Fruit fly (Drosophila melanogaster) whole organism, embryonic: Measurements from ENCODE around the gene CG7519.

Experiments used
- Ada2b ChIP-seq: fragments of 200-800 bp; sonication (Bioruptor generic); IDR thresholded peaks from 2 replicates; pipeline ENCODE4 v1.3.6; 2022; ENCODE audit warnings: missing biosample characterization, missing genetic modification characterization
- CG10959 ChIP-seq: fragments of 200-800 bp; sonication (Bioruptor generic); IDR thresholded peaks from 2 replicates; pipeline ENCODE4 v1.3.6; 2022; ENCODE audit warnings: missing biosample characterization, missing genetic modification characterization
- CG10979 ChIP-seq: fragments of 200-800 bp; sonication (Bioruptor generic); optimal IDR thresholded peaks from 2 replicates; lab custom pipeline; 2018; ENCODE audit warnings: missing biosample characterization, mild to moderate bottlenecking, missing genetic modification characterization, moderate library complexity
- CG12942 ChIP-seq: fragments of 200-800 bp; sonication (Bioruptor generic); optimal IDR thresholded peaks from 3 replicates; lab custom pipeline; 2016; ENCODE audit warnings: missing biosample characterization, missing genetic modification characterization
- CG15073 ChIP-seq: fragments of 200-800 bp; sonication (Bioruptor generic); optimal IDR thresholded peaks from 2 replicates; lab custom pipeline; 2016; ENCODE audit warnings: missing biosample characterization, missing genetic modification characterization
- CG1603 ChIP-seq: fragments of 200-800 bp; sonication (Bioruptor generic); optimal IDR thresholded peaks from 2 replicates; lab custom pipeline; 2019; ENCODE audit warnings: missing biosample characterization, mild to moderate bottlenecking, missing genetic modification characterization, moderate library complexity
- CG17359 ChIP-seq: fragments of 200-800 bp; sonication (Bioruptor generic); optimal IDR thresholded peaks from 3 replicates; lab custom pipeline; 2018; ENCODE audit warnings: missing biosample characterization, mild to moderate bottlenecking, missing genetic modification characterization, moderate library complexity
- CG17361 ChIP-seq: fragments of 200-800 bp; sonication (Bioruptor generic); IDR thresholded peaks from 3 replicates; pipeline ENCODE4 v1.3.6; 2022; ENCODE audit warnings: missing biosample characterization, missing genetic modification characterization
- CG18262 ChIP-seq: fragments of 200-800 bp; optimal IDR thresholded peaks from 3 replicates; lab custom pipeline; 2019; ENCODE audit warnings: missing biosample characterization, mild to moderate bottlenecking, missing genetic modification characterization, moderate library complexity
- CG2120 ChIP-seq: fragments of 200-800 bp; sonication (Bioruptor generic); optimal IDR thresholded peaks from 3 replicates; lab custom pipeline; 2016; ENCODE audit warnings: missing biosample characterization, missing genetic modification characterization
- CG2129 ChIP-seq: fragments of 200-800 bp; sonication (Bioruptor generic); IDR thresholded peaks from 2 replicates; pipeline ENCODE4 v1.3.6; 2022; ENCODE audit warnings: missing biosample characterization, missing genetic modification characterization; ENCODE audit not compliant: partially characterized antibody
- CG2199 ChIP-seq: fragments of 200-800 bp; sonication (Bioruptor generic); IDR thresholded peaks from 3 replicates; pipeline ENCODE4 v1.3.6; 2022; ENCODE audit warnings: missing biosample characterization, missing genetic modification characterization
- CG2712 ChIP-seq: fragments of 200-800 bp; optimal IDR thresholded peaks from 3 replicates; lab custom pipeline; 2019; ENCODE audit warnings: missing biosample characterization, mild to moderate bottlenecking, missing genetic modification characterization, moderate library complexity
- CG32767 ChIP-seq: fragments of 200-800 bp; sonication (Bioruptor generic); IDR thresholded peaks from 2 replicates; pipeline ENCODE4 v1.3.6; 2022; ENCODE audit warnings: missing biosample characterization, missing genetic modification characterization
- CG4424 ChIP-seq: fragments of 200-800 bp; sonication (Bioruptor generic); optimal IDR thresholded peaks from 3 replicates; lab custom pipeline; 2016; ENCODE audit warnings: missing biosample characterization, missing genetic modification characterization
- CG5953 ChIP-seq: fragments of 200-800 bp; sonication (Bioruptor generic); IDR thresholded peaks from 2 replicates; pipeline ENCODE4 v1.3.6; 2022; ENCODE audit warnings: missing biosample characterization, missing genetic modification characterization
- CG6791 ChIP-seq: fragments of 200-800 bp; sonication (Bioruptor generic); IDR thresholded peaks from 3 replicates; pipeline ENCODE4 v1.3.6; 2022; ENCODE audit warnings: missing biosample characterization, missing genetic modification characterization; ENCODE audit not compliant: partially characterized antibody
- CG7928 ChIP-seq: fragments of 200-800 bp; sonication (Bioruptor generic); optimal IDR thresholded peaks from 2 replicates; lab custom pipeline; 2017; ENCODE audit warnings: missing biosample characterization, mild to moderate bottlenecking, missing genetic modification characterization
- D19A ChIP-seq: fragments of 200-800 bp; optimal IDR thresholded peaks from 3 replicates; lab custom pipeline; 2019; ENCODE audit warnings: missing biosample characterization, mild to moderate bottlenecking, missing genetic modification characterization, moderate library complexity
- Dfd ChIP-seq, 2 experiments: fragments of >200 bp; optimal IDR thresholded peaks; 2 replicates each; lab custom pipeline; 2017; ENCODE audit warnings: missing biosample characterization in 2 of 2, missing genetic modification characterization in 2 of 2
- Drgx ChIP-seq: fragments of 200-800 bp; sonication (Bioruptor generic); IDR thresholded peaks from 2 replicates; pipeline ENCODE4 v1.3.6; 2022; ENCODE audit warnings: missing biosample characterization, missing genetic modification characterization
- E2f1 ChIP-seq: fragments of 200-800 bp; sonication (Bioruptor generic); IDR thresholded peaks from 2 replicates; pipeline ENCODE4 v1.3.6; 2022; ENCODE audit warnings: missing biosample characterization, missing genetic modification characterization
- Ets65A ChIP-seq: fragments of 200-800 bp; sonication (Bioruptor generic); peaks from one replicate; lab custom pipeline; 2016; ENCODE audit warnings: missing biosample characterization, missing genetic modification characterization
- H2.0 ChIP-seq: fragments of 200-800 bp; sonication (Bioruptor generic); IDR thresholded peaks from 2 replicates; pipeline ENCODE4 v1.3.6; 2022; ENCODE audit warnings: missing biosample characterization, missing genetic modification characterization
- Hand ChIP-seq: fragments of 200-800 bp; sonication (Bioruptor generic); optimal IDR thresholded peaks from 2 replicates; lab custom pipeline; 2017; ENCODE audit warnings: mild to moderate bottlenecking, missing biosample characterization, missing genetic modification reagents, missing genetic modification characterization
- Med ChIP-seq: fragments of 200-800 bp; sonication (Bioruptor generic); peaks from one replicate; lab custom pipeline; 2016; ENCODE audit warnings: missing biosample characterization, missing genetic modification characterization, mild to moderate bottlenecking, inconsistent platforms, moderate library complexity
- Pdp1 ChIP-seq, 2 experiments: fragments of 200-800 bp; sonication (Bioruptor generic); optimal IDR thresholded peaks; 3 replicates each; lab custom pipeline; 2016; ENCODE audit warnings: missing biosample characterization in 2 of 2, missing genetic modification characterization in 2 of 2, mild to moderate bottlenecking in 1 of 2, moderate library complexity in 1 of 2
- Ravus ChIP-seq: fragments of 200-800 bp; sonication (Bioruptor generic); IDR thresholded peaks from 2 replicates; pipeline ENCODE4 v1.3.6; 2022; ENCODE audit warnings: missing biosample characterization, missing genetic modification characterization
- Six4 ChIP-seq: fragments of 200-800 bp; sonication (Bioruptor generic); optimal IDR thresholded peaks from 2 replicates; lab custom pipeline; 2016; ENCODE audit warnings: missing biosample characterization, missing genetic modification characterization
- Xrp1 ChIP-seq: fragments of 200-800 bp; sonication (Bioruptor generic); IDR thresholded peaks from 2 replicates; pipeline ENCODE4 v1.3.6; 2022; ENCODE audit warnings: missing biosample characterization, missing genetic modification characterization
- bab2 ChIP-seq: fragments of 200-800 bp; sonication (Bioruptor generic); optimal IDR thresholded peaks from 2 replicates; lab custom pipeline; 2016; ENCODE audit warnings: missing biosample characterization, missing genetic modification characterization
- bcd ChIP-seq: fragments of 200-800 bp; sonication (Bioruptor generic); optimal IDR thresholded peaks from 2 replicates; lab custom pipeline; 2017; ENCODE audit warnings: missing biosample characterization, mild to moderate bottlenecking, missing genetic modification characterization
- gro ChIP-seq: fragments of 200-800 bp; sonication (Bioruptor generic); optimal IDR thresholded peaks from 2 replicates; lab custom pipeline; 2016; ENCODE audit warnings: missing biosample characterization, missing genetic modification characterization
- hbn ChIP-seq: fragments of 200-800 bp; sonication (Bioruptor generic); IDR thresholded peaks from 2 replicates; pipeline ENCODE4 v1.3.6; 2022; ENCODE audit warnings: missing biosample characterization, missing genetic modification characterization; ENCODE audit not compliant: partially characterized antibody
- hkb ChIP-seq, 2 experiments: fragments of 200-800 bp in 1 of 2; fragments of >200 bp in 1 of 2; sonication (Bioruptor generic) in 1 of 2; IDR thresholded peaks in 1 of 2; optimal IDR thresholded peaks in 1 of 2; 2 replicates each; pipeline versions ENCODE4 v1.3.6 to Lab custom; 2017 to 2022; ENCODE audit warnings: missing biosample characterization in 1 of 2, missing genetic modification characterization in 1 of 2
- jumu ChIP-seq: fragments of 200-800 bp; sonication (Bioruptor generic); optimal IDR thresholded peaks from 3 replicates; lab custom pipeline; 2016; ENCODE audit warnings: missing biosample characterization, missing genetic modification characterization
- lab ChIP-seq: fragments of 200-800 bp; sonication (Bioruptor generic); optimal IDR thresholded peaks from 3 replicates; lab custom pipeline; 2017; ENCODE audit warnings: missing biosample characterization, missing genetic modification characterization, mild to moderate bottlenecking, moderate library complexity, missing genetic modification reagents
- lov ChIP-seq, 2 experiments: fragments of 200-800 bp in 1 of 2; fragments of >200 bp in 1 of 2; sonication (Bioruptor generic) in 1 of 2; IDR thresholded peaks in 1 of 2; optimal IDR thresholded peaks in 1 of 2; 2 replicates in 1 of 2; 3 replicates in 1 of 2; pipeline versions ENCODE4 v1.3.6 to Lab custom; 2017 to 2022; ENCODE audit warnings: missing biosample characterization in 1 of 2, missing genetic modification characterization in 1 of 2
- pan ChIP-seq, 4 experiments: fragments of >200 bp in 3 of 4; fragments of 200-800 bp in 1 of 4; sonication (Bioruptor generic) in 1 of 4; optimal IDR thresholded peaks in 3 of 4; IDR thresholded peaks in 1 of 4; 2 replicates each; pipeline versions ENCODE4 v1.3.6 to Lab custom; 2017 to 2022; ENCODE audit warnings: missing biosample characterization in 2 of 4, missing genetic modification characterization in 2 of 4, mixed read lengths in 1 of 4
- pho ChIP-seq: fragments of 200-800 bp; sonication (Bioruptor generic); optimal IDR thresholded peaks from 2 replicates; lab custom pipeline; 2016; ENCODE audit warnings: missing biosample characterization, missing genetic modification characterization
- pnt ChIP-seq: fragments of 200-800 bp; sonication (Bioruptor generic); optimal IDR thresholded peaks from 3 replicates; lab custom pipeline; 2016; ENCODE audit warnings: missing biosample characterization, missing genetic modification characterization
- salm ChIP-seq: fragments of 200-800 bp; sonication (Bioruptor generic); optimal IDR thresholded peaks from 2 replicates; lab custom pipeline; 2018; ENCODE audit warnings: missing biosample characterization, mild to moderate bottlenecking, missing genetic modification characterization
- sens ChIP-seq: fragments of 200-800 bp; sonication (Bioruptor generic); peaks from one replicate; lab custom pipeline; 2016; ENCODE audit warnings: missing biosample characterization, missing genetic modification characterization
- sens-2 ChIP-seq: fragments of 200-800 bp; sonication (Bioruptor generic); IDR thresholded peaks from 2 replicates; pipeline ENCODE4 v1.3.6; 2022; ENCODE audit warnings: missing biosample characterization, missing genetic modification characterization
- tin ChIP-seq: fragments of 200-800 bp; sonication (Bioruptor generic); optimal IDR thresholded peaks from 3 replicates; lab custom pipeline; 2016; ENCODE audit warnings: missing biosample characterization, missing genetic modification characterization

Gene CG7519

dm6 chr3L:21524071-21524889 is 31.4 kb downstream of the CG7519 start (continued):
- TF ChIP-seq salm: no peak
- no peak for TF ChIP-seq bcd
- TF ChIP-seq gro (GFP tag; lab: Kevin White, UChicago): no peak
- TF ChIP-seq CG2199: 0 out of 3 replicates have a peak, but pooled peaks have one; percentile 20
- no peak for TF ChIP-seq CG5953 (GFP tag; lab: Robert Waterston, UW)
- TF ChIP-seq hkb (optimal IDR thresholded peaks at IDR 0.05; lab: Kevin White, UChicago): no peak
- TF ChIP-seq hkb (GFP tag; IDR thresholded peaks at IDR 0.05; lab: Robert Waterston, UW): no peak
- TF ChIP-seq lov (optimal IDR thresholded peaks at IDR 0.05; lab: Kevin White, UChicago): no peak
- TF ChIP-seq lov (GFP tag; IDR thresholded peaks at IDR 0.05; lab: Robert Waterston, UW): no peak
- TF ChIP-seq H2.0 (GFP tag; lab: Robert Waterston, UW): no peak
- TF ChIP-seq CG7928 (GFP tag; lab: Kevin White, UChicago): no peak
- no peak for TF ChIP-seq E2f1 (GFP tag; lab: Robert Waterston, UW)
- TF ChIP-seq Hand (GFP tag; lab: Kevin White, UChicago): no peak
- peak; percentile 77 for TF ChIP-seq sens (GFP tag; lab: Kevin White, UChicago)
- TF ChIP-seq Xrp1 (GFP tag; lab: Robert Waterston, UW): peak; percentile 10; the same call in 1 of the 2 replicates
- no peak for TF ChIP-seq CG1603 (tag; lab: Kevin White, UChicago)
- TF ChIP-seq CG10979: peak; percentile 33
- no peak for TF ChIP-seq CG6791 (GFP tag; lab: Robert Waterston, UW)
- no peak for TF ChIP-seq CG2120 (GFP tag; lab: Kevin White, UChicago)
- TF ChIP-seq CG15073: peak; percentile 96
- peak; percentile 56 for TF ChIP-seq Drgx (GFP tag; lab: Robert Waterston, UW)
- TF ChIP-seq lab (GFP tag; lab: Kevin White, UChicago): no peak
- TF ChIP-seq CG2712 (tag; lab: Kevin White, UChicago): peak; percentile 38
- peak; percentile 12 for TF ChIP-seq CG18262 (tag; lab: Kevin White, UChicago)
- TF ChIP-seq CG10959 (GFP tag; lab: Robert Waterston, UW): no peak
- no peak for TF ChIP-seq pnt (GFP tag; lab: Kevin White, UChicago)
- no peak for TF ChIP-seq pan (optimal IDR thresholded peaks at IDR 0.05; lab: Kevin White, UChicago)
- TF ChIP-seq pan (GFP tag; optimal IDR thresholded peaks at IDR 0.05 in 1 of 2, IDR thresholded peaks at IDR 0.05 in 1 of 2): no peak
- no peak for TF ChIP-seq Ravus (GFP tag; lab: Robert Waterston, UW)
- 0 out of 3 replicates have a peak, but pooled peaks have one; percentile 35 for TF ChIP-seq CG17361
- no peak for TF ChIP-seq Ada2b (GFP tag; lab: Robert Waterston, UW)
- TF ChIP-seq sens-2 (GFP tag; lab: Robert Waterston, UW): no peak
- no peak for TF ChIP-seq Six4 (GFP tag; lab: Kevin White, UChicago)
- no peak for TF ChIP-seq tin (GFP tag; lab: Kevin White, UChicago)
- no peak for TF ChIP-seq jumu (GFP tag; lab: Kevin White, UChicago)
- 0 out of 2 replicates have a peak, but pooled peaks have one; percentile 9 for TF ChIP-seq CG32767
- no peak for TF ChIP-seq CG12942
- peak; percentile 16 for TF ChIP-seq CG4424 (GFP tag; lab: Kevin White, UChicago)
- peak; percentile 76 for TF ChIP-seq D19A (tag; lab: Kevin White, UChicago)
- TF ChIP-seq Dfd (GFP tag; optimal IDR thresholded peaks at IDR 0.05; lab: Kevin White, UChicago): no peak
- TF ChIP-seq Pdp1 (GFP tag; optimal IDR thresholded peaks at IDR 0.05; lab: Kevin White, UChicago): no peak
- peak; percentile 4 for TF ChIP-seq pho (GFP tag; lab: Kevin White, UChicago)
- TF ChIP-seq hbn: no peak
- peak; percentile 9 for TF ChIP-seq CG17359 (tag; lab: Kevin White, UChicago)
- TF ChIP-seq CG2129 (GFP tag; lab: Robert Waterston, UW): no peak
- TF ChIP-seq Med (GFP tag; lab: Kevin White, UChicago): peak; percentile 22
- peak; percentile 45 for TF ChIP-seq Ets65A (GFP tag; lab: Kevin White, UChicago)
- TF ChIP-seq bab2 (GFP tag; lab: Kevin White, UChicago): no peak
